Fruit fly (Drosophila melanogaster): Measurements from ENCODE around the gene Vm26Ac.

DNA sequence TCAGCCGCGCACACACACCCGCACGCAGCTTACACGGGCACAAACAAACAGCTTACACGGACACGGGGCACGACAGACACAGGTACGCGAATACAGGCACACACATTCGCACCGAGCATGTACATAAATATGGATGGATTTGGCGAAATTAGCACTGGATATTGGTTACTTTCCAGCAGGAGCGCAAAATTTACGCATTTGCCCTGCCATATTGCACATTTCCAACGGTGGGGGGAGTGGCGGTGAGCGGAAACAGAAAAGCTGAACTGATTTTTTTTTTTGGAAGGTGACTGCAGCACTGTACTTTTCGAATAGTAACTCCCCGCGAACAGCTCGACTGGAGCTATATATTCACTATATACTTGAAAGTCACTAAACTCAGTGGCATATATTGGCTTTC, 40.0 kb upstream of the Vm26Ac start:
- TF ChIP-seq CG8478 (optimal IDR thresholded peaks at IDR 0.05) (no peak), CTCF (optimal IDR thresholded peaks at IDR 0.05) (no peak)
